Worm (Caenorhabditis elegans): ENCODE data around the gene cyp-44A1.

The cyp-44A1 gene

DNA sequence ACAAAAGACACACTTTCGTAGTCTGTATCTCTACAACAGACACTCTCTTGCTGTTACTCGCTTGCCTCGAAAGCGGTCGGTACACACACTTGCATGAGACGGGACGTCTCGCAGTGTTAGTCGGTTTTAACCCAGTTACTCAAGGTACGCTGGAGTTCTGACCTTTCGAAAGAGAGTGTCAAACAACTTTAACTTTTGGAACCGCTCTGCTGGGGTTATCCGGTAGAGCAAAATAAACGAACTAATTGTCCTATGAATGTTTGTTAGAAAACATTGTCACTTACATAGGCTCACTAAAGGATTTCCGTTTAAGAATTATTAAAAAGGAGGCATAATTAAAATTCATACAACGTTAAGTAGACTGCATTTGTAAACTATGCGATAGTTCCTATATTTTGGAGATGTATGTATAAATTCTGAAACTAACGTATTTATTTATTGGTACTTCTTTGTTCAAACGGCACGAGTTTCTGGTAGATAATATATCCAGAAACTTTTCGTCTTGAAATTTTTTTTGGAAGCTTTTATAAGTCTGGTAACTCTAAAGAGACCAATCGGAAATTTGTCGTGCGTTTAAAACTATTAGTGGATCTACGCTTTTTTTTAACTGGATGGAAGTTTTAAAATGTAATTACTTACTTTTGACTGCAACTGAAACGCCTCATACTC, 39.8 kb downstream of the cyp-44A1 start (continued):
- peak; percentile 96 for TF ChIP-seq pha-4 (GFP tag; IDR thresholded peaks at IDR 0.05)
- TF ChIP-seq pha-4 (tag; optimal IDR thresholded peaks at IDR 0.05) = peak; percentile 88
- peak; percentile 99 for TF ChIP-seq snpc-4 (tag; optimal IDR thresholded peaks at IDR 0.05)
- peak; percentile 98 for TF ChIP-seq dmd-9 (GFP tag; IDR thresholded peaks at IDR 0.05)
- TF ChIP-seq ceh-44 (GFP tag; IDR thresholded peaks at IDR 0.05) = peak; percentile 94
- peak; percentile 61; the same call in 1 of the 2 replicates for TF ChIP-seq dmd-8 (GFP tag; IDR thresholded peaks at IDR 0.05)
- peak; percentile 96 for TF ChIP-seq nhr-10 (tag; optimal IDR thresholded peaks at IDR 0.05)
- peak; percentile 92 for TF ChIP-seq ztf-7 (tag; optimal IDR thresholded peaks at IDR 0.05)
- peak; percentile 30; the same call in 1 of the 2 replicates for TF ChIP-seq tag-97 (GFP tag; IDR thresholded peaks at IDR 0.05)
- TF ChIP-seq spr-1 (tag; optimal IDR thresholded peaks at IDR 0.05) = peak; percentile 97
- TF ChIP-seq skn-1 (tag; optimal IDR thresholded peaks at IDR 0.05) = peak; percentile 69
- TF ChIP-seq ceh-62 (tag; optimal IDR thresholded peaks at IDR 0.05) = no peak
- TF ChIP-seq attf-4 (tag; optimal IDR thresholded peaks at IDR 0.05) = peak; percentile 63
- TF ChIP-seq fkh-10 (GFP tag; optimal IDR thresholded peaks at IDR 0.05) = peak; percentile 98
- TF ChIP-seq hif-1 (tag; optimal IDR thresholded peaks at IDR 0.05) = peak; percentile 69 to 89
- TF ChIP-seq rbr-2 (tag; optimal IDR thresholded peaks at IDR 0.05) = peak; percentile 98
- TF ChIP-seq duxl-1 (tag; optimal IDR thresholded peaks at IDR 0.05; ENCODE audit: poor library complexity) = peak; percentile 96

DNA sequence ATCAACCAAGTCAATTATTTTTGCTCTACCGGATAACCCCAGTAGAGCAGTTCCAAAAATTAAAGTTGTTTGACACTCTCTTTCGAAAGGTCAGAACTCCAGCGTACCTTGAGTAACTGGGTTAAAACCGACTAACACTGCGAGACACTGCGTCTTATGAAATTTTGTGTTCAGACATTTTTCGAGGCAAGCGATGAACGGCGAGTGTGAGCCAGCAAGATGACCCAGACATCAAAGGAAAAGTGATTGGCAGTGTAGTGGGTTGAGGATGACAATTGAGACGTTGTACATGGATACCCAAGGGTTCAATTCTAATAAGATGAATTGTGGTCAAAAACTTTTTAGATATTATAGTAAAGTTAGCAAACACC, 40.3 kb downstream of the cyp-44A1 start:
- peak; percentile 10 for TF ChIP-seq nhr-102 (tag; optimal IDR thresholded peaks at IDR 0.05)
- no peak for TF ChIP-seq zip-11 (GFP tag; IDR thresholded peaks at IDR 0.05)
- TF ChIP-seq pqm-1 (tag; optimal IDR thresholded peaks at IDR 0.05) = no peak
- peak; percentile 97 for TF ChIP-seq mdt-29 (GFP tag; IDR thresholded peaks at IDR 0.05)
- peak; percentile 48 for TF ChIP-seq aha-1 (tag)
- peak; percentile 8; the same call in 1 of the 2 replicates for TF ChIP-seq hmg-1.1 (GFP tag; IDR thresholded peaks at IDR 0.05)
- TF ChIP-seq madf-9 (GFP tag; conservative IDR thresholded peaks at IDR 0.05) = peak; percentile 63; the same call in 1 of the 2 replicates
- no peak for TF ChIP-seq skn-1 (tag; optimal IDR thresholded peaks at IDR 0.05)
- TF ChIP-seq fos-1 (tag; optimal IDR thresholded peaks at IDR 0.05) = no peak
- TF ChIP-seq T26A8.4 (GFP tag; IDR thresholded peaks at IDR 0.05) = peak; percentile 4
- no peak for TF ChIP-seq F37D6.2 (tag; optimal IDR thresholded peaks at IDR 0.05)
- peak in 1 of 2 experiments; percentile 34 for TF ChIP-seq hif-1 (tag; optimal IDR thresholded peaks at IDR 0.05)
- peak; percentile 76 for TF ChIP-seq mep-1 (tag; optimal IDR thresholded peaks at IDR 0.05)
- TF ChIP-seq nhr-77 (tag; optimal IDR thresholded peaks at IDR 0.05) = peak; percentile 15
- peak; percentile 57 for TF ChIP-seq lin-13 (GFP tag; optimal IDR thresholded peaks at IDR 0.05)
- no peak for TF ChIP-seq ZK546.5 (tag; optimal IDR thresholded peaks at IDR 0.05)
- TF ChIP-seq F49E8.2 (tag; optimal IDR thresholded peaks at IDR 0.05; ENCODE audit: borderline replicate concordance) = no peak
- TF ChIP-seq dpl-1 (GFP tag; optimal IDR thresholded peaks at IDR 0.05) = peak; percentile 57
- TF ChIP-seq nhr-10 (tag; optimal IDR thresholded peaks at IDR 0.05) = peak; percentile 72
- no peak for TF ChIP-seq unc-39 (tag; optimal IDR thresholded peaks at IDR 0.05)
- TF ChIP-seq snpc-4 (tag; optimal IDR thresholded peaks at IDR 0.05) = peak; percentile 92
- 0 out of 2 replicates have a peak, but pooled peaks have one; percentile 4 for TF ChIP-seq dmd-8 (GFP tag; IDR thresholded peaks at IDR 0.05)
- no peak for TF ChIP-seq cey-2 (tag; optimal IDR thresholded peaks at IDR 0.05; ENCODE audit: borderline replicate concordance, insufficient read depth)
- TF ChIP-seq spr-1 (tag; optimal IDR thresholded peaks at IDR 0.05) = no peak
- no peak for TF ChIP-seq nhr-48 (tag; optimal IDR thresholded peaks at IDR 0.05)
- 0 out of 2 replicates have a peak, but pooled peaks have one; percentile 4 for TF ChIP-seq lin-38 (GFP tag; IDR thresholded peaks at IDR 0.05)
- TF ChIP-seq unc-62 (GFP tag; optimal IDR thresholded peaks at IDR 0.05 in 1 of 2) = peak in 1 of 2 experiments; percentile 95
- TF ChIP-seq unc-62 (tag; optimal IDR thresholded peaks at IDR 0.05) = no peak
- peak in 1 of 2 experiments; percentile 76 for TF ChIP-seq daf-16 (GFP tag; optimal IDR thresholded peaks at IDR 0.05)
- peak; percentile 81 for TF ChIP-seq daf-16 (tag; optimal IDR thresholded peaks at IDR 0.05)
- TF ChIP-seq egl-43 (GFP tag; IDR thresholded peaks at IDR 0.05) = peak; percentile 65; the same call in 1 of the 2 replicates
- no peak for TF ChIP-seq mxl-3 (GFP tag; optimal IDR thresholded peaks at IDR 0.05)
- no peak for TF ChIP-seq fkh-10 (GFP tag; optimal IDR thresholded peaks at IDR 0.05)
- no peak for TF ChIP-seq gei-8 (GFP tag; optimal IDR thresholded peaks at IDR 0.05)
- no peak for TF ChIP-seq ces-1 (GFP tag; optimal IDR thresholded peaks at IDR 0.05)
- peak; percentile 61 for TF ChIP-seq vab-7 (GFP tag; IDR thresholded peaks at IDR 0.05)
- TF ChIP-seq Y48G9A.11 (GFP tag; IDR thresholded peaks at IDR 0.05) = no peak
- no peak for TF ChIP-seq spr-3 (GFP tag; optimal IDR thresholded peaks at IDR 0.05)
- peak; percentile 36; the same call in 1 of the 2 replicates for TF ChIP-seq php-3 (GFP tag; IDR thresholded peaks at IDR 0.05)

Measured in whole organism, L4 larva.